Worm (Caenorhabditis elegans) whole organism, L1 larva: ENCODE measurements around the gene nish-1.
A peak's percentile ranks its signal among the peaks of the same experiment; 100 is the strongest.

ENCODE experiments used
- C04F5.9 ChIP-seq: sonication (generic microtip); optimal IDR thresholded peaks from 2 replicates; lab custom pipeline; 2016; ENCODE audit warnings: missing genetic modification characterization, missing compliant biosample characterization
- C16A3.4 ChIP-seq: fragments of 150-350 bp; optimal IDR thresholded peaks from 2 replicates; lab custom pipeline; 2014; ENCODE audit warnings: missing biosample characterization, missing genetic modification characterization
- aha-1 ChIP-seq: fragments of 150-350 bp; optimal IDR thresholded peaks from 2 replicates; lab custom pipeline; 2014; ENCODE audit warnings: missing biosample characterization, missing genetic modification characterization
- alr-1 ChIP-seq: fragments of 200-800 bp; sonication (Bioruptor generic); optimal IDR thresholded peaks from 2 replicates; lab custom pipeline; 2018; ENCODE audit warnings: borderline replicate concordance, mild to moderate bottlenecking, missing genetic modification characterization, missing compliant biosample characterization
- ama-1 ChIP-seq: fragments of 150-350 bp; optimal IDR thresholded peaks from 2 replicates; lab custom pipeline; 2014
- blmp-1 ChIP-seq: fragments of 150-350 bp; optimal IDR thresholded peaks from 2 replicates; lab custom pipeline; 2014; ENCODE audit warnings: missing biosample characterization, missing genetic modification characterization
- ceh-8 ChIP-seq: fragments of 200-800 bp; sonication (Bioruptor generic); optimal IDR thresholded peaks from 2 replicates; lab custom pipeline; 2018; ENCODE audit warnings: mild to moderate bottlenecking, missing genetic modification characterization, moderate library complexity, missing compliant biosample characterization
- ceh-82 ChIP-seq, 3 experiments: fragments of 150-350 bp in 1 of 3; sonication (generic microtip) in 2 of 3; optimal IDR thresholded peaks; 2 replicates each; lab custom pipeline; 2014 to 2017; ENCODE audit warnings: missing biosample characterization in 3 of 3, missing genetic modification characterization in 3 of 3
- ceh-88 ChIP-seq: fragments of 200-800 bp; sonication (Bioruptor generic); IDR thresholded peaks from 2 replicates; pipeline ENCODE4 v1.3.6; 2022; ENCODE audit warnings: missing genetic modification characterization, missing compliant biosample characterization
- ceh-90 ChIP-seq: sonication (generic microtip); optimal IDR thresholded peaks from 2 replicates; lab custom pipeline; 2016; ENCODE audit warnings: missing genetic modification characterization, missing compliant biosample characterization
- ces-1 ChIP-seq: fragments of 150-350 bp; optimal IDR thresholded peaks from 2 replicates; lab custom pipeline; 2014; ENCODE audit warnings: missing biosample characterization, missing genetic modification reagents, missing genetic modification characterization
- dpl-1 ChIP-seq, 3 experiments: fragments of 150-350 bp in 2 of 3; sonication (generic microtip) in 1 of 3; optimal IDR thresholded peaks; 2 replicates each; lab custom pipeline; 2014 to 2017; ENCODE audit warnings: missing biosample characterization in 3 of 3, missing genetic modification characterization in 3 of 3, missing genetic modification reagents in 3 of 3
- dsc-1 ChIP-seq: sonication (generic microtip); optimal IDR thresholded peaks from 2 replicates; lab custom pipeline; 2016; ENCODE audit warnings: mild to moderate bottlenecking, missing genetic modification characterization, missing compliant biosample characterization
- efl-1 ChIP-seq, 4 experiments: fragments of 150-350 bp; optimal IDR thresholded peaks in 3 of 4; peaks in 1 of 4; 1 replicate in 1 of 4; 2 replicates in 3 of 4; lab custom pipeline; 2014; ENCODE audit warnings: missing biosample characterization in 2 of 4, missing genetic modification characterization in 2 of 4, missing genetic modification reagents in 2 of 4
- egl-13 ChIP-seq: sonication (generic microtip); optimal IDR thresholded peaks from 2 replicates; lab custom pipeline; 2016; ENCODE audit warnings: missing genotype, missing genetic modification reagents, missing genetic modification characterization, missing compliant biosample characterization
- elt-3 ChIP-seq, 6 experiments: fragments of 150-350 bp in 1 of 6; sonication (generic microtip); optimal IDR thresholded peaks; 2 replicates each; lab custom pipeline; 2017 to 2018; ENCODE audit warnings: missing biosample characterization in 6 of 6, missing genetic modification characterization in 6 of 6, inconsistent platforms in 1 of 6
- ets-5 ChIP-seq: fragments of 200-800 bp; sonication (Bioruptor generic); IDR thresholded peaks from 2 replicates; pipeline ENCODE4 v1.3.6; 2022; ENCODE audit warnings: missing genetic modification characterization, missing compliant biosample characterization
- fkh-10 ChIP-seq: sonication (generic microtip); optimal IDR thresholded peaks from 2 replicates; lab custom pipeline; 2017; ENCODE audit warnings: missing biosample characterization, missing genetic modification reagents, missing genetic modification characterization
- fkh-4 ChIP-seq: sonication (generic microtip); optimal IDR thresholded peaks from 2 replicates; lab custom pipeline; 2016; ENCODE audit warnings: missing compliant biosample characterization, missing genetic modification characterization, borderline replicate concordance
- fkh-8 ChIP-seq: sonication (generic microtip); optimal IDR thresholded peaks from 2 replicates; lab custom pipeline; 2016; ENCODE audit warnings: mild to moderate bottlenecking, missing genetic modification characterization, missing compliant biosample characterization
- fos-1 ChIP-seq: fragments of 150-350 bp; optimal IDR thresholded peaks from 2 replicates; lab custom pipeline; 2014; ENCODE audit warnings: missing biosample characterization, missing genetic modification characterization
- grh-1 ChIP-seq: fragments of 200-800 bp; sonication (Bioruptor generic); IDR thresholded peaks from 2 replicates; pipeline ENCODE4 v1.3.6; 2022; ENCODE audit warnings: missing genetic modification reagents, missing genetic modification characterization, missing compliant biosample characterization
- hlh-4 ChIP-seq: sonication (generic microtip); optimal IDR thresholded peaks from 2 replicates; lab custom pipeline; 2016; ENCODE audit warnings: mild to moderate bottlenecking, missing genetic modification characterization, missing compliant biosample characterization
- hpl-2 ChIP-seq: fragments of 150-350 bp; optimal IDR thresholded peaks from 2 replicates; lab custom pipeline; 2014; ENCODE audit warnings: missing biosample characterization, missing genetic modification reagents, missing genetic modification characterization
- lir-3 ChIP-seq: sonication (generic microtip); optimal IDR thresholded peaks from 2 replicates; lab custom pipeline; 2016; ENCODE audit warnings: mild to moderate bottlenecking, missing genetic modification characterization, moderate library complexity, missing compliant biosample characterization; ENCODE audit not compliant: poor library complexity
- lsy-2 ChIP-seq, 2 experiments: fragments of 150-350 bp; optimal IDR thresholded peaks; 2 replicates each; lab custom pipeline; 2014; ENCODE audit warnings: missing biosample characterization in 2 of 2, missing genetic modification characterization in 2 of 2
- mef-2 ChIP-seq: fragments of 150-350 bp; optimal IDR thresholded peaks from 2 replicates; lab custom pipeline; 2014; ENCODE audit warnings: missing biosample characterization, missing genetic modification characterization
- nhr-19 ChIP-seq: fragments of 200-800 bp; sonication (Bioruptor generic); conservative IDR thresholded peaks from 2 replicates; pipeline ENCODE4 v1.3.6; 2022; ENCODE audit warnings: missing genetic modification characterization, missing compliant biosample characterization
- nhr-20 ChIP-seq: sonication (generic microtip); optimal IDR thresholded peaks from 2 replicates; lab custom pipeline; 2016; ENCODE audit warnings: mild to moderate bottlenecking, missing genetic modification characterization, missing compliant biosample characterization
- nhr-47 ChIP-seq: sonication (generic microtip); optimal IDR thresholded peaks from 2 replicates; lab custom pipeline; 2016; ENCODE audit warnings: mild to moderate bottlenecking, missing genetic modification characterization, moderate library complexity, missing compliant biosample characterization
- nhr-71 ChIP-seq: sonication (generic microtip); optimal IDR thresholded peaks from 2 replicates; lab custom pipeline; 2016; ENCODE audit warnings: mild to moderate bottlenecking, missing genetic modification characterization, moderate library complexity, missing compliant biosample characterization
- nhr-76 ChIP-seq: sonication (generic microtip); optimal IDR thresholded peaks from 2 replicates; lab custom pipeline; 2017; ENCODE audit warnings: missing biosample characterization, missing genetic modification characterization
- nhr-85 ChIP-seq: sonication (generic microtip); peaks from one replicate; lab custom pipeline; 2016; ENCODE audit warnings: missing genetic modification characterization, inconsistent platforms, missing compliant biosample characterization
- pag-3 ChIP-seq: sonication (generic microtip); optimal IDR thresholded peaks from 2 replicates; lab custom pipeline; 2017; ENCODE audit warnings: missing genetic modification characterization, mild to moderate bottlenecking, missing compliant biosample characterization, antibody characterized with exemption, borderline replicate concordance; ENCODE audit not compliant: insufficient read depth
- pqm-1 ChIP-seq: sonication (generic microtip); optimal IDR thresholded peaks from 3 replicates; lab custom pipeline; 2017; ENCODE audit warnings: missing biosample characterization, missing genetic modification characterization
- rnt-1 ChIP-seq: sonication (generic microtip); optimal IDR thresholded peaks from 2 replicates; lab custom pipeline; 2016; ENCODE audit warnings: mild to moderate bottlenecking, missing genetic modification characterization, moderate library complexity, missing compliant biosample characterization
- sox-4 ChIP-seq: sonication (generic microtip); optimal IDR thresholded peaks from 2 replicates; lab custom pipeline; 2016; ENCODE audit warnings: missing genetic modification characterization, missing compliant biosample characterization
- tlp-1 ChIP-seq: fragments of 150-350 bp; optimal IDR thresholded peaks from 2 replicates; lab custom pipeline; 2014; ENCODE audit warnings: missing biosample characterization, missing genetic modification characterization
- unc-30 ChIP-seq: sonication (generic microtip); optimal IDR thresholded peaks from 2 replicates; lab custom pipeline; 2017; ENCODE audit warnings: missing biosample characterization, missing genetic modification characterization
- unc-62 ChIP-seq: fragments of 150-350 bp; optimal IDR thresholded peaks from 2 replicates; lab custom pipeline; 2014; ENCODE audit warnings: missing biosample characterization, missing genetic modification reagents, missing genetic modification characterization
- unc-98 ChIP-seq: fragments of 200-800 bp; sonication (Bioruptor generic); IDR thresholded peaks from 2 replicates; pipeline ENCODE4 v1.3.6; 2022; ENCODE audit warnings: missing genetic modification characterization, missing compliant biosample characterization
- vab-15 ChIP-seq: sonication (generic microtip); optimal IDR thresholded peaks from 2 replicates; lab custom pipeline; 2017; ENCODE audit warnings: missing genotype, mild to moderate bottlenecking, missing genetic modification characterization, missing compliant biosample characterization
- zag-1 ChIP-seq: fragments of 150-350 bp; optimal IDR thresholded peaks from 2 replicates; lab custom pipeline; 2014; ENCODE audit warnings: missing biosample characterization, missing genetic modification characterization
- zip-4 ChIP-seq: fragments of 200-800 bp; sonication (Bioruptor generic); optimal IDR thresholded peaks from 2 replicates; lab custom pipeline; 2018; ENCODE audit warnings: mild to moderate bottlenecking, missing genetic modification characterization, moderate library complexity, missing compliant biosample characterization
- ztf-4 ChIP-seq: fragments of 150-350 bp; optimal IDR thresholded peaks from 2 replicates; lab custom pipeline; 2014; ENCODE audit warnings: missing biosample characterization, missing genetic modification characterization

nish-1 gene

DNA sequence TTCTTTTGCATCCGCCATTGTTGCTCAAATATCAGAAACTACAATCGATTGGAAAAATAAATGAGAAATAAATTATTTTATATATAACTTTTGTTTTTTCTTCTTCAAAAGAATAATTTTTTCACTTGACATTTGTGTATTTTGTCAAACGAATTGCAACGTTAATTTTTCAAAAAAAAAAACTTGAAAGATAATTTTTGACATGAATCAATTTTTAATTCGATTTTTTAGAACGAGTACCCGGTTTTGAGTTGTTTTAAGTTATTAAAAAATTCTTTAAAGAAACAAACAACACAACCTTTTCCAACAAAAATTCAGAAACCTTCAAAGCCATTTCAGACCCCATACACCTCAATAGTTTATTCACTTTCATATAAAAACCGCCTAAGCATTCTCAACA lies 20.1 kb downstream of the nish-1 start, which contains the start of gene F13E9.5:
TSS of gene F13E9.5 (minus strand) at position 101 of the 400 bp plus-strand sequence.
- TF ChIP-seq dpl-1 (GFP tag; optimal IDR thresholded peaks at IDR 0.05; lab: Kevin White, UChicago) (no peak), lsy-2 (tag; optimal IDR thresholded peaks at IDR 0.05; lab: Kevin White, UChicago) (no peak), efl-1 (optimal IDR thresholded peaks at IDR 0.05; lab: Kevin White, UChicago) (no peak), efl-1 (GFP tag; optimal IDR thresholded peaks at IDR 0.05 in 1 of 2; lab: Kevin White, UChicago) (no peak), dsc-1 (tag; lab: Kevin White, UChicago) (no peak), pag-3 (tag; lab: Kevin White, UChicago) (no peak), ceh-8 (GFP tag; lab: Kevin White, UChicago) (no peak), hpl-2 (no peak), ces-1 (GFP tag; lab: Kevin White, UChicago) (no peak), blmp-1 (no peak), C16A3.4 (tag; lab: Kevin White, UChicago) (no peak), fkh-4 (tag; lab: Kevin White, UChicago) (no peak), egl-13 (tag; lab: Kevin White, UChicago) (no peak), ama-1 (lab: Kevin White, UChicago) (no peak), nhr-19 (GFP tag; lab: Robert Waterston, UW) (no peak), nhr-76 (tag; lab: Kevin White, UChicago) (no peak), lir-3 (tag; lab: Kevin White, UChicago) (no peak), tlp-1 (tag; lab: Kevin White, UChicago) (no peak), unc-62 (GFP tag; lab: Kevin White, UChicago) (no peak)
- TF ChIP-seq, all 84 proteins: peak for 0

DNA sequence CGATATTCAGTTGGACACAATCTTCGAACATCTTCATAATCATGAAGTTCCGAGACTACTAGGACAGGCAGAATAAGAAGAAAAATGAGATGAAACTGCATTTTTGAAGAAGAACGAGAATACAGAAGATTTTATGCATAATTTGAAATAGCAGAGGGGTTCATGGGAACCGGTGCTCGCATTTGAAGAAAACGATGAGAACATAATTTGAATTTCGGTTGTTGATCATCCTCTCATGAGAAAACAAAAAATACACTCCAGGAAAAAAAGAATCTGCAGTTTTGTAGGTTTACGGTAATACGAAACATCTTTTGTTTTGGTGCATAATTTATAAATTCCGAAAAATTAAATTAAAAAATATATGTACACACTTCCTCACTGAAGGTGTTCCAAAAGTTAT lies 21.8 kb downstream of the nish-1 start, which contains the start of gene srlf-11:
TSS of gene srlf-11 (minus strand) at position 101 of the 400 bp plus-strand sequence.
- TF ChIP-seq sox-4 (tag; lab: Kevin White, UChicago): no peak
- no peak for TF ChIP-seq grh-1
- TF ChIP-seq ceh-82 (tag; optimal IDR thresholded peaks at IDR 0.05; lab: Kevin White, UChicago): no peak
- no peak for TF ChIP-seq efl-1 (optimal IDR thresholded peaks at IDR 0.05; lab: Kevin White, UChicago)
- no peak for TF ChIP-seq efl-1 (GFP tag; optimal IDR thresholded peaks at IDR 0.05 in 1 of 2; lab: Kevin White, UChicago)
- TF ChIP-seq nhr-20 (tag; lab: Kevin White, UChicago): no peak
- no peak for TF ChIP-seq vab-15 (tag; lab: Kevin White, UChicago)
- no peak for TF ChIP-seq unc-98 (GFP tag; lab: Robert Waterston, UW)
- no peak for TF ChIP-seq alr-1 (tag; lab: Kevin White, UChicago)
- no peak for TF ChIP-seq nhr-71
- no peak for TF ChIP-seq unc-30 (tag; lab: Kevin White, UChicago)
- TF ChIP-seq fkh-10: no peak
- no peak for TF ChIP-seq mef-2
- no peak for TF ChIP-seq zag-1 (tag; lab: Kevin White, UChicago)

DNA sequence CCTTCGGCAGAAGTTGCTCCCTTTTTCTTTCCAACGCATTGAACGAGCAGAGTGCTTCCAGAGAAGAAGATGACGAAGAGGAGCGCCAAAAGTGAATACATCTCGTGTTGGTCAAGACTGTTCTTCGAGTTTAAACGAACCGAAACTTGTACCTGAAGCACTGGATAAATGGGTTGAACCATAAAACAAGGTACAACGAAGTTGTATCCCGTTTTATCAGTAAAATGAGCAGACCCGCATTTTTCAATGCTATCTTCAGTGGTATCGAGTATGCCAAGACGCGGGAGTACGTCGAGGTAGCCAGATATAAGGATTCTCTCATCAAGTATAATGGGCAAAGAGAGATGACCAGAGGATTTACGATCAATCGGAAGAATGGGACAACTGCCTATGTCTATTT lies 23.2 kb downstream of the nish-1 start, which contains the start of gene F13E9.16:
TSS of gene F13E9.16 (minus strand) at position 101 of the 400 bp plus-strand sequence.
- TF ChIP-seq fkh-10 (no peak), alr-1 (tag; lab: Kevin White, UChicago) (no peak), zip-4 (no peak), C04F5.9 (tag; lab: Kevin White, UChicago) (no peak), rnt-1 (tag; lab: Kevin White, UChicago) (no peak), nhr-19 (GFP tag; lab: Robert Waterston, UW) (no peak), pqm-1 (no peak), ceh-82 (tag; optimal IDR thresholded peaks at IDR 0.05; lab: Kevin White, UChicago) (no peak)

DNA sequence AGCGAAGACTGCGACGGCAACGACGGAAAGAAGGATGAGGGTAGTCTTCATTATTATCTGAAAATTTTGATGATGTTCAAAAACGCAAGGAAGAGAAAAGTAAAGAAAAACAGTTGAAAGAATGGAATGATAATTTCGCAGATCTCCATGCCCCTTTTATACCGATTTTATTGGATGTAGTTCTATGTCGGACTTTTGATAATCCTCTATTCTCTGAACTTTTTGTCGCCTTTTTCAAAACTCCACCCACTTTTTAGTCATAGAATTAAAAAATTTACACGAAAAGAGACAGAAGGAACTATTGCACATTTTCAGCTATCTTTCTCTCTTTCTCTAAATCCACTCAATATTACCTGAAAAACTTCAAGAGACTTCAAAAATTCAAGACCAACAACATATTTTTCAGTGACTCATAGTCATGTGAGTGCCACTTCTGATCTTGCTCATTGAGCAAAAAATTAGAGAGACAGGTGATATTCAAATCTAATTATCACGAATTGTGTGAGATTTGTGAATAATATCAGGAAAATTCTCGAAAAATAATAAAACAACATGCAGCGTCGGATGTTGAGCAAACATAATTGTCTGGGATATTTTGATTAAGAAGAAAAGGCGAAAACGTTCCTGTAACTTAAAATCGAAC lies 25.8 kb downstream of the nish-1 start, which contains the start of gene F13E9.15:
TSS of gene F13E9.15 (minus strand) at position 51 of the 643 bp plus-strand sequence.
- TF ChIP-seq nhr-47 (peak; percentile 63), nhr-20 (tag; lab: Kevin White, UChicago) (peak; percentile 2), alr-1 (tag; lab: Kevin White, UChicago) (no peak), elt-3 (tag; optimal IDR thresholded peaks at IDR 0.05; lab: Kevin White, UChicago) (no peak), fkh-10 (peak; percentile 17), ztf-4 (tag; lab: Kevin White, UChicago) (no peak), ceh-8 (GFP tag; lab: Kevin White, UChicago) (peak; percentile 70), aha-1 (tag; lab: Kevin White, UChicago) (no peak), fkh-8 (tag; lab: Kevin White, UChicago) (peak; percentile 89), ceh-88 (GFP tag; lab: Robert Waterston, UW) (no peak), ets-5 (GFP tag; lab: Robert Waterston, UW) (no peak), nhr-85 (tag; lab: Kevin White, UChicago) (no peak), hlh-4 (tag; lab: Kevin White, UChicago) (peak; percentile 96), fos-1 (tag; lab: Kevin White, UChicago) (peak; percentile 10), nhr-71 (peak; percentile 71), ceh-90 (peak; percentile 36)
